In genomic region chrIII:6863901-6864300, ce11 we compare ENCODE assay signal across 3 worm cellular contexts.
TF ChIP-seq lines count a peak whose summit lies in the region.

Gene sma-3 (minus strand): TSS chrIII:6863968.

TF ChIP-seq in whole organism, L1 larva, 84 proteins besides CTCF, POLR2A, EP300 and RAD21 (continued from another document and continues in another):
- TF ChIP-seq aly-2 (tag; optimal IDR thresholded peaks at IDR 0.05; lab: Kevin White, UChicago) (no peak), hlh-4 (tag; optimal IDR thresholded peaks at IDR 0.05; lab: Kevin White, UChicago) (no peak), fkh-10 (GFP tag; optimal IDR thresholded peaks at IDR 0.05; lab: Kevin White, UChicago) (no peak), swsn-7 (tag; optimal IDR thresholded peaks at IDR 0.05; lab: Kevin White, UChicago) (no peak), nhr-11 (tag; optimal IDR thresholded peaks at IDR 0.05; lab: Kevin White, UChicago) (no peak), blmp-1 (tag; optimal IDR thresholded peaks at IDR 0.05; lab: Kevin White, UChicago) (peak; percentile 96), lin-14 (GFP tag; optimal IDR thresholded peaks at IDR 0.05; lab: Kevin White, UChicago) (peak; percentile 64), egl-27 (tag; optimal IDR thresholded peaks at IDR 0.05; lab: Kevin White, UChicago) (no peak), grh-1 (GFP tag; IDR thresholded peaks at IDR 0.05; lab: Robert Waterston, UW) (no peak), fos-1 (tag; optimal IDR thresholded peaks at IDR 0.05; lab: Kevin White, UChicago) (no peak), lir-3 (tag; optimal IDR thresholded peaks at IDR 0.05; lab: Kevin White, UChicago; ENCODE audit: poor library complexity) (no peak), sox-4 (tag; optimal IDR thresholded peaks at IDR 0.05; lab: Kevin White, UChicago) (no peak), mep-1 (tag; optimal IDR thresholded peaks at IDR 0.05; lab: Kevin White, UChicago) (peak; percentile 7), nhr-47 (tag; optimal IDR thresholded peaks at IDR 0.05; lab: Kevin White, UChicago) (no peak), mab-9 (GFP tag; IDR thresholded peaks at IDR 0.05; lab: Robert Waterston, UW) (no peak), lsy-2 (tag; optimal IDR thresholded peaks at IDR 0.05; lab: Kevin White, UChicago) (peak in 1 of 2 experiments; percentile 16), ceh-82 (tag; optimal IDR thresholded peaks at IDR 0.05; lab: Kevin White, UChicago) (no peak), ceh-63 (GFP tag; optimal IDR thresholded peaks at IDR 0.05; lab: Kevin White, UChicago) (no peak), nhr-90 (tag; optimal IDR thresholded peaks at IDR 0.05; lab: Kevin White, UChicago; ENCODE audit: poor library complexity) (no peak), snpc-4 (tag; optimal IDR thresholded peaks at IDR 0.05; lab: Kevin White, UChicago) (no peak), C16A3.4 (tag; optimal IDR thresholded peaks at IDR 0.05; lab: Kevin White, UChicago) (no peak), ama-1 (optimal IDR thresholded peaks at IDR 0.05; lab: Kevin White, UChicago) (no peak), unc-62 (GFP tag; optimal IDR thresholded peaks at IDR 0.05; lab: Kevin White, UChicago) (no peak), ces-1 (GFP tag; optimal IDR thresholded peaks at IDR 0.05; lab: Kevin White, UChicago) (no peak), F16B12.6 (tag; optimal IDR thresholded peaks at IDR 0.05; lab: Kevin White, UChicago) (no peak), nhr-12 (tag; optimal IDR thresholded peaks at IDR 0.05; lab: Kevin White, UChicago) (no peak), nhr-84 (tag; optimal IDR thresholded peaks at IDR 0.05; lab: Kevin White, UChicago) (no peak), elt-3 (tag; optimal IDR thresholded peaks at IDR 0.05; lab: Kevin White, UChicago) (peak in 3 of 6 experiments; percentile 18 to 81 (median 19)), nhr-71 (tag; optimal IDR thresholded peaks at IDR 0.05; lab: Kevin White, UChicago) (no peak), mdl-1 (tag; optimal IDR thresholded peaks at IDR 0.05; lab: Kevin White, UChicago) (no peak), hpl-2 (GFP tag; optimal IDR thresholded peaks at IDR 0.05; lab: Kevin White, UChicago) (no peak), ceh-90 (tag; optimal IDR thresholded peaks at IDR 0.05; lab: Kevin White, UChicago) (no peak), lin-39 (tag; optimal IDR thresholded peaks at IDR 0.05; lab: Kevin White, UChicago) (no peak), elt-2 (tag; optimal IDR thresholded peaks at IDR 0.05; lab: Kevin White, UChicago) (peak; percentile 10), unc-86 (tag; optimal IDR thresholded peaks at IDR 0.05; lab: Kevin White, UChicago) (no peak), vab-15 (tag; optimal IDR thresholded peaks at IDR 0.05; lab: Kevin White, UChicago) (no peak), lin-15B (tag; optimal IDR thresholded peaks at IDR 0.05; lab: Kevin White, UChicago) (no peak), jun-1 (tag; optimal IDR thresholded peaks at IDR 0.05; lab: Kevin White, UChicago) (no peak), tbx-2 (tag; optimal IDR thresholded peaks at IDR 0.05; lab: Kevin White, UChicago) (no peak), dsc-1 (tag; optimal IDR thresholded peaks at IDR 0.05; lab: Kevin White, UChicago) (no peak), nhr-20 (tag; optimal IDR thresholded peaks at IDR 0.05; lab: Kevin White, UChicago) (no peak), isw-1 (GFP tag; IDR thresholded peaks at IDR 0.05; lab: Robert Waterston, UW) (no peak), ztf-11 (tag; optimal IDR thresholded peaks at IDR 0.05; lab: Kevin White, UChicago) (no peak), zip-4 (GFP tag; optimal IDR thresholded peaks at IDR 0.05; lab: Kevin White, UChicago) (no peak), ztf-4 (tag; optimal IDR thresholded peaks at IDR 0.05; lab: Kevin White, UChicago) (no peak), C04F5.9 (tag; optimal IDR thresholded peaks at IDR 0.05; lab: Kevin White, UChicago) (no peak), nhr-77 (tag; optimal IDR thresholded peaks at IDR 0.05; lab: Kevin White, UChicago) (no peak)

TF ChIP-seq in whole organism, L2 larva, 48 proteins besides CTCF, POLR2A, EP300 and RAD21 (continued from another document):
- TF ChIP-seq nhr-77 (tag; optimal IDR thresholded peaks at IDR 0.05; lab: Kevin White, UChicago) (no peak), blmp-1 (tag; optimal IDR thresholded peaks at IDR 0.05; lab: Kevin White, UChicago; ENCODE audit: insufficient read depth) (peak; percentile 86), fos-1 (tag; optimal IDR thresholded peaks at IDR 0.05; lab: Kevin White, UChicago) (peak; percentile 92), ama-1 (optimal IDR thresholded peaks at IDR 0.05; lab: Kevin White, UChicago) (no peak), lin-11 (tag; optimal IDR thresholded peaks at IDR 0.05; lab: Kevin White, UChicago) (no peak), unc-62 (GFP tag; optimal IDR thresholded peaks at IDR 0.05; lab: Kevin White, UChicago) (no peak), nhr-237 (tag; optimal IDR thresholded peaks at IDR 0.05; lab: Kevin White, UChicago) (no peak), Y55F3AM.14 (GFP tag; optimal IDR thresholded peaks at IDR 0.05; lab: Kevin White, UChicago) (no peak), nhr-21 (tag; optimal IDR thresholded peaks at IDR 0.05; lab: Kevin White, UChicago) (no peak), mab-5 (tag; optimal IDR thresholded peaks at IDR 0.05; lab: Kevin White, UChicago) (no peak), mdl-1 (tag; optimal IDR thresholded peaks at IDR 0.05; lab: Kevin White, UChicago) (no peak), ceh-16 (tag; optimal IDR thresholded peaks at IDR 0.05; lab: Kevin White, UChicago) (no peak), nhr-25 (tag; optimal IDR thresholded peaks at IDR 0.05; lab: Kevin White, UChicago) (no peak), lin-13 (GFP tag; optimal IDR thresholded peaks at IDR 0.05; lab: Kevin White, UChicago) (no peak), elt-3 (tag; optimal IDR thresholded peaks at IDR 0.05; lab: Kevin White, UChicago) (no peak), sma-3 (GFP tag; optimal IDR thresholded peaks at IDR 0.05; lab: Kevin White, UChicago) (no peak), nhr-6 (tag; optimal IDR thresholded peaks at IDR 0.05; lab: Kevin White, UChicago) (no peak), lsy-2 (tag; optimal IDR thresholded peaks at IDR 0.05; lab: Kevin White, UChicago) (peak in 1 of 2 experiments; percentile 5), ztf-11 (tag; optimal IDR thresholded peaks at IDR 0.05; lab: Kevin White, UChicago) (no peak), unc-39 (tag; optimal IDR thresholded peaks at IDR 0.05; lab: Kevin White, UChicago) (no peak), R02D3.7 (tag; optimal IDR thresholded peaks at IDR 0.05; lab: Kevin White, UChicago) (no peak), sma-9 (GFP tag; optimal IDR thresholded peaks at IDR 0.05; lab: Kevin White, UChicago) (peak; percentile 12), sma-9 (tag; optimal IDR thresholded peaks at IDR 0.05; lab: Kevin White, UChicago) (no peak), nhr-12 (tag; optimal IDR thresholded peaks at IDR 0.05; lab: Kevin White, UChicago) (no peak), ztf-4 (tag; optimal IDR thresholded peaks at IDR 0.05; lab: Kevin White, UChicago) (no peak), skn-1 (tag; optimal IDR thresholded peaks at IDR 0.05; lab: Kevin White, UChicago) (no peak), unc-55 (GFP tag; optimal IDR thresholded peaks at IDR 0.05; lab: Kevin White, UChicago) (no peak), aly-2 (tag; optimal IDR thresholded peaks at IDR 0.05; lab: Kevin White, UChicago) (no peak), dmd-4 (tag; optimal IDR thresholded peaks at IDR 0.05; lab: Kevin White, UChicago) (no peak), ztf-1 (GFP tag; conservative IDR thresholded peaks at IDR 0.05; lab: Robert Waterston, UW) (no peak), gmeb-1 (tag; optimal IDR thresholded peaks at IDR 0.05; lab: Kevin White, UChicago) (peak; percentile 12), lin-39 (tag; optimal IDR thresholded peaks at IDR 0.05; lab: Kevin White, UChicago) (no peak), nhr-10 (tag; optimal IDR thresholded peaks at IDR 0.05; lab: Kevin White, UChicago) (no peak), nhr-23 (tag; optimal IDR thresholded peaks at IDR 0.05; lab: Kevin White, UChicago) (no peak)

TF ChIP-seq in whole organism, L4 larva, 104 proteins besides CTCF, POLR2A, EP300 and RAD21 (continued from another document and continues in another):
- TF ChIP-seq php-3 (GFP tag; IDR thresholded peaks at IDR 0.05; lab: Robert Waterston, UW), result no peak
- TF ChIP-seq D1046.2 (GFP tag; IDR thresholded peaks at IDR 0.05; lab: Robert Waterston, UW), result no peak
- no peak for TF ChIP-seq nhr-42 (GFP tag; IDR thresholded peaks at IDR 0.05; lab: Robert Waterston, UW)
- no peak for TF ChIP-seq duxl-1 (tag; optimal IDR thresholded peaks at IDR 0.05; lab: Kevin White, UChicago; ENCODE audit: poor library complexity)
- no peak for TF ChIP-seq tag-97 (GFP tag; IDR thresholded peaks at IDR 0.05; lab: Robert Waterston, UW)
- no peak for TF ChIP-seq ceh-32 (tag; optimal IDR thresholded peaks at IDR 0.05; lab: Kevin White, UChicago; ENCODE audit: poor library complexity)
- TF ChIP-seq unc-130 (GFP tag; optimal IDR thresholded peaks at IDR 0.05; lab: Kevin White, UChicago), result no peak
- TF ChIP-seq set-16 (GFP tag; IDR thresholded peaks at IDR 0.05; lab: Robert Waterston, UW), result no peak
- TF ChIP-seq nhr-10 (tag; optimal IDR thresholded peaks at IDR 0.05; lab: Kevin White, UChicago), result no peak
- TF ChIP-seq lsy-2 (tag; optimal IDR thresholded peaks at IDR 0.05; lab: Kevin White, UChicago), result no peak
- no peak for TF ChIP-seq pha-4 (GFP tag; IDR thresholded peaks at IDR 0.05; lab: Robert Waterston, UW)
- no peak for TF ChIP-seq pha-4 (tag; optimal IDR thresholded peaks at IDR 0.05; lab: Kevin White, UChicago)
- no peak for TF ChIP-seq ceh-20 (GFP tag; IDR thresholded peaks at IDR 0.05; lab: Robert Waterston, UW)
- no peak for TF ChIP-seq daf-8 (GFP tag; IDR thresholded peaks at IDR 0.05; lab: Robert Waterston, UW)
- no peak for TF ChIP-seq T20F7.1 (GFP tag; optimal IDR thresholded peaks at IDR 0.05; lab: Kevin White, UChicago)
- TF ChIP-seq fos-1 (tag; optimal IDR thresholded peaks at IDR 0.05; lab: Kevin White, UChicago), result no peak
- TF ChIP-seq ceh-28 (tag; optimal IDR thresholded peaks at IDR 0.05; lab: Kevin White, UChicago), result peak; percentile 40
- TF ChIP-seq R02D3.7 (tag; optimal IDR thresholded peaks at IDR 0.05; lab: Kevin White, UChicago), result no peak
- TF ChIP-seq hlh-30 (tag; optimal IDR thresholded peaks at IDR 0.05; lab: Kevin White, UChicago; ENCODE audit: insufficient read depth), result no peak
- no peak for TF ChIP-seq vab-7 (GFP tag; IDR thresholded peaks at IDR 0.05; lab: Robert Waterston, UW)
- no peak for TF ChIP-seq snpc-1.2 (GFP tag; IDR thresholded peaks at IDR 0.05; lab: Robert Waterston, UW)
- TF ChIP-seq unc-62 (GFP tag; optimal IDR thresholded peaks at IDR 0.05 in 1 of 2; lab: Kevin White, UChicago), result peak in 1 of 2 experiments; percentile 94
- TF ChIP-seq unc-62 (tag; optimal IDR thresholded peaks at IDR 0.05; lab: Kevin White, UChicago), result no peak
- no peak for TF ChIP-seq skn-1 (tag; optimal IDR thresholded peaks at IDR 0.05; lab: Kevin White, UChicago)
- no peak for TF ChIP-seq daf-12 (tag; optimal IDR thresholded peaks at IDR 0.05; lab: Kevin White, UChicago)
- TF ChIP-seq T26A8.4 (GFP tag; IDR thresholded peaks at IDR 0.05; lab: Robert Waterston, UW), result no peak
- no peak for TF ChIP-seq mes-2 (tag; optimal IDR thresholded peaks at IDR 0.05; lab: Kevin White, UChicago; ENCODE audit: poor library complexity, severe bottlenecking)
- TF ChIP-seq mdl-1 (tag; optimal IDR thresholded peaks at IDR 0.05; lab: Kevin White, UChicago), result no peak
- no peak for TF ChIP-seq hmg-1.1 (GFP tag; IDR thresholded peaks at IDR 0.05; lab: Robert Waterston, UW)
- no peak for TF ChIP-seq nhr-48 (tag; optimal IDR thresholded peaks at IDR 0.05; lab: Kevin White, UChicago)
- no peak for TF ChIP-seq jun-1 (tag; optimal IDR thresholded peaks at IDR 0.05; lab: Kevin White, UChicago)
- no peak for TF ChIP-seq Y48G9A.11 (GFP tag; IDR thresholded peaks at IDR 0.05; lab: Robert Waterston, UW)
- TF ChIP-seq lin-39 (tag; optimal IDR thresholded peaks at IDR 0.05; lab: Kevin White, UChicago), result no peak
- no peak for TF ChIP-seq zfp-2 (tag; optimal IDR thresholded peaks at IDR 0.05; lab: Kevin White, UChicago)
- TF ChIP-seq egl-43 (GFP tag; IDR thresholded peaks at IDR 0.05; lab: Robert Waterston, UW), result no peak
- TF ChIP-seq nhr-41 (GFP tag; IDR thresholded peaks at IDR 0.05; lab: Robert Waterston, UW), result no peak
- peak; percentile 20 for TF ChIP-seq dve-1 (tag; optimal IDR thresholded peaks at IDR 0.05; lab: Kevin White, UChicago; ENCODE audit: insufficient read depth)
- no peak for TF ChIP-seq dpl-1 (GFP tag; optimal IDR thresholded peaks at IDR 0.05; lab: Kevin White, UChicago)
- TF ChIP-seq snpc-4 (tag; optimal IDR thresholded peaks at IDR 0.05; lab: Kevin White, UChicago), result no peak
- TF ChIP-seq aha-1 (tag; lab: Kevin White, UChicago), result no peak
- TF ChIP-seq arid-1 (GFP tag; conservative IDR thresholded peaks at IDR 0.05; lab: Robert Waterston, UW), result no peak
- TF ChIP-seq pqm-1 (tag; optimal IDR thresholded peaks at IDR 0.05; lab: Kevin White, UChicago), result peak; percentile 95
- no peak for TF ChIP-seq lin-38 (GFP tag; IDR thresholded peaks at IDR 0.05; lab: Robert Waterston, UW)
- peak; percentile 55; the same call in 1 of the 2 replicates for TF ChIP-seq lin-1 (GFP tag; IDR thresholded peaks at IDR 0.05; lab: Robert Waterston, UW)
- no peak for TF ChIP-seq ceh-82 (tag; optimal IDR thresholded peaks at IDR 0.05; lab: Kevin White, UChicago)
- TF ChIP-seq mxl-2 (GFP tag; conservative IDR thresholded peaks at IDR 0.05; lab: Robert Waterston, UW), result no peak
- peak; percentile 83 for TF ChIP-seq nhr-28 (tag; optimal IDR thresholded peaks at IDR 0.05; lab: Kevin White, UChicago)
- no peak for TF ChIP-seq ZK546.5 (tag; optimal IDR thresholded peaks at IDR 0.05; lab: Kevin White, UChicago)
- TF ChIP-seq Y105C5A.15 (GFP tag; IDR thresholded peaks at IDR 0.05; lab: Robert Waterston, UW), result no peak
- no peak for TF ChIP-seq daf-16 (GFP tag; optimal IDR thresholded peaks at IDR 0.05; lab: Kevin White, UChicago)
- TF ChIP-seq daf-16 (tag; optimal IDR thresholded peaks at IDR 0.05; lab: Kevin White, UChicago), result peak; percentile 91
- TF ChIP-seq F49E8.2 (tag; optimal IDR thresholded peaks at IDR 0.05; lab: Kevin White, UChicago; ENCODE audit: borderline replicate concordance), result no peak
- no peak for TF ChIP-seq rbr-2 (tag; optimal IDR thresholded peaks at IDR 0.05; lab: Kevin White, UChicago)
- TF ChIP-seq mdt-29 (GFP tag; IDR thresholded peaks at IDR 0.05; lab: Robert Waterston, UW), result no peak
- no peak for TF ChIP-seq nhr-11 (tag; optimal IDR thresholded peaks at IDR 0.05; lab: Kevin White, UChicago)
- TF ChIP-seq ctbp-1 (GFP tag; IDR thresholded peaks at IDR 0.05; lab: Robert Waterston, UW), result no peak
- TF ChIP-seq aly-2 (tag; optimal IDR thresholded peaks at IDR 0.05; lab: Kevin White, UChicago), result no peak
- no peak for TF ChIP-seq ama-1 (optimal IDR thresholded peaks at IDR 0.05; lab: Kevin White, UChicago)
- no peak for TF ChIP-seq spr-1 (tag; optimal IDR thresholded peaks at IDR 0.05; lab: Kevin White, UChicago)
- TF ChIP-seq ZK337.2 (GFP tag; IDR thresholded peaks at IDR 0.05; lab: Robert Waterston, UW), result no peak
- TF ChIP-seq ceh-62 (tag; optimal IDR thresholded peaks at IDR 0.05; lab: Kevin White, UChicago), result no peak
- no peak for TF ChIP-seq mxl-3 (GFP tag; optimal IDR thresholded peaks at IDR 0.05; lab: Kevin White, UChicago)
- TF ChIP-seq lin-13 (GFP tag; optimal IDR thresholded peaks at IDR 0.05; lab: Kevin White, UChicago), result no peak
- no peak for TF ChIP-seq egl-27 (tag; optimal IDR thresholded peaks at IDR 0.05; lab: Kevin White, UChicago)
- no peak for TF ChIP-seq ceh-44 (GFP tag; IDR thresholded peaks at IDR 0.05; lab: Robert Waterston, UW)
- no peak for TF ChIP-seq lin-29 (GFP tag; IDR thresholded peaks at IDR 0.05; lab: Robert Waterston, UW)
- no peak for TF ChIP-seq attf-4 (tag; optimal IDR thresholded peaks at IDR 0.05; lab: Kevin White, UChicago)
- no peak for TF ChIP-seq Y5F2A.4 (GFP tag; optimal IDR thresholded peaks at IDR 0.05; lab: Kevin White, UChicago)
- TF ChIP-seq zip-2 (tag; optimal IDR thresholded peaks at IDR 0.05; lab: Kevin White, UChicago), result no peak
- peak; percentile 68 for TF ChIP-seq hlh-11 (tag; optimal IDR thresholded peaks at IDR 0.05; lab: Kevin White, UChicago)
- TF ChIP-seq daf-19 (GFP tag; conservative IDR thresholded peaks at IDR 0.05; lab: Robert Waterston, UW), result no peak
- no peak for TF ChIP-seq unc-39 (tag; optimal IDR thresholded peaks at IDR 0.05; lab: Kevin White, UChicago)
